Worm (Caenorhabditis elegans) whole organism, L3 larva: ENCODE results near the gene C04C11.25.

ENCODE experiments used
- aly-2 ChIP-seq: fragments of 150-350 bp; optimal IDR thresholded peaks from 2 replicates; lab custom pipeline; 2014; ENCODE audit warnings: missing biosample characterization, missing genetic modification characterization
- ceh-9 ChIP-seq: sonication (generic microtip); optimal IDR thresholded peaks from 2 replicates; lab custom pipeline; 2018; ENCODE audit warnings: missing biosample characterization, missing genetic modification characterization
- daf-12 ChIP-seq: fragments of 150-350 bp; optimal IDR thresholded peaks from 2 replicates; lab custom pipeline; 2014; ENCODE audit warnings: missing biosample characterization, missing genetic modification reagents, missing genetic modification characterization
- egl-27 ChIP-seq: sonication (generic microtip); optimal IDR thresholded peaks from 4 replicates; lab custom pipeline; 2017; ENCODE audit warnings: missing biosample characterization, missing genetic modification reagents, missing genetic modification characterization
- fos-1 ChIP-seq: fragments of 150-350 bp; optimal IDR thresholded peaks from 2 replicates; lab custom pipeline; 2014; ENCODE audit warnings: missing biosample characterization, missing genetic modification characterization
- jun-1 ChIP-seq: fragments of 150-350 bp; optimal IDR thresholded peaks from 2 replicates; lab custom pipeline; 2014; ENCODE audit warnings: missing biosample characterization, missing genetic modification reagents, missing genetic modification characterization
- lin-39 ChIP-seq: fragments of 150-350 bp; optimal IDR thresholded peaks from 2 replicates; lab custom pipeline; 2018; ENCODE audit warnings: missing biosample characterization, missing genetic modification reagents, missing genetic modification characterization
- mdl-1 ChIP-seq: fragments of 150-350 bp; optimal IDR thresholded peaks from 2 replicates; lab custom pipeline; 2014; ENCODE audit warnings: missing biosample characterization, missing genetic modification characterization
- nhr-43 ChIP-seq: sonication (generic microtip); optimal IDR thresholded peaks from 2 replicates; lab custom pipeline; 2016; ENCODE audit warnings: mild to moderate bottlenecking, missing genetic modification characterization, missing compliant biosample characterization; ENCODE audit not compliant: poor library complexity, severe bottlenecking
- pha-4 ChIP-seq: fragments of 150-350 bp; optimal IDR thresholded peaks from 2 replicates; lab custom pipeline; 2014; ENCODE audit warnings: missing biosample characterization, missing genetic modification reagents, missing genetic modification characterization

The C04C11.25 gene

DNA sequence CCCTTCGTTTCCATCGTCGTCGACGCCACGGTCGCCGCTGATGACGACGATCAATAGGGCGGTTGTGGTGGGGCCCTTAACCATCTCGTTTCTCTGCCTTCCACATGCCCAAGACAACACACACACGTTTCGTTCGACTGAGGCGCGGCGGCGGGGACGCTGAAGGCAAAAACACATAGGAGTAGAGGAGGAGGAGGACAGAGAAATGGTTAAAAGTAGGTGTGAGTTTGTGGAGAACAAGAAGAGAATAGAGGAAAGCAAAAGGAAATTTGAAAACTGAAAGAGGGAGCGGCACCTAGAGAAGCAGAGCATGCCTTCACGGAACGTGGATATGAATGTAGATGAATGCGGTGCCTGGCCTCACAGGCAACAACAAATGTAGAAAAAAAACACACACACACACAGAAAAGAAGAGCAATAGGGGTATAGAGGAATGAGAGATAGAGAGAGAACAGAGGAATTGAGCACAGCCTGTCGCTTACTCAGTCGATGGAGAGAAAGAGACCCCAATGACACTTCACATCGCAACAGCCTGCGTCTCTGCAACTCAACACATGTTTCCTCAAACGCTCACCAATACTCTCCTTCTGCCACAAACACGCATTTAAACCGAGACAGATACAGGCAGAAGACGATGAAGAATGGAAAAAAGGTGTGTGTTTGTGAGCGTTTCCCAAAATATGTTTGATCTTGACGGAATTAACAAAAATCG, 45.9 kb downstream of the C04C11.25 start (continued):
- no peak for TF ChIP-seq mdl-1

DNA sequence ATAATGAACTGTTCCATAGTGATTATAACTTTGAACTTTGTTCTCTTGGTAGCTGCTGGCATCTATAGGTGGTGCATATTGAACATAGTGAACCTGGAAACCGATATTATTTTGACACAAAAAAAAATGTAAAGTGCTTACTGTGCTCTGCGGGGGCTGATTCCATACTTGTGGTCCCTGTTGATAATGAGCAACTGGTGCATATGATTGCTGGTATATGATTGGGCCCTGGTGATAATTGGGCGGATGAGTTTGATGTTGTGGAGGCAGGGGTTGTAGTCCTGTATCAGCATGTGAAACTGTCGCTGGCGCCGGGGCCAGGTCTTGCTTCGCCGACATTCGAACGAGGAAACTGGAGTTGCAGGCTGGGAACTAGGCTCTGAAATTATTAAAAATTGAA, 47.0 kb downstream of the C04C11.25 start, which contains the start of gene pqn-39:
Gene pqn-39, minus strand, starts transcription at position 385 of the 400 bp plus-strand sequence.
- TF ChIP-seq nhr-43 (tag; lab: Kevin White, UChicago), result no peak
- TF ChIP-seq jun-1 (tag; lab: Kevin White, UChicago), result no peak
- TF ChIP-seq lin-39, result no peak
- no peak for TF ChIP-seq fos-1 (tag; lab: Kevin White, UChicago)
- TF ChIP-seq aly-2 (tag; lab: Kevin White, UChicago), result no peak
- TF ChIP-seq pha-4 (tag; lab: Kevin White, UChicago), result no peak
- TF ChIP-seq ceh-9 (tag; lab: Kevin White, UChicago), result no peak
- TF ChIP-seq egl-27 (tag; lab: Kevin White, UChicago), result no peak
- TF ChIP-seq daf-12 (tag; lab: Kevin White, UChicago), result no peak
